Worm (Caenorhabditis elegans) whole organism, L1 larva: ENCODE data around the gene nhr-115.
"Not testable (repeated sequence)": the region's sequence is repeated elsewhere in the genome, so short reads cannot be mapped to it uniquely, and the experiment has no call there.

ENCODE experiments used
- C16A3.4 ChIP-seq: fragments of 150-350 bp; optimal IDR thresholded peaks from 2 replicates; lab custom pipeline; 2014; ENCODE audit warnings: missing biosample characterization, missing genetic modification characterization
- C34B4.2 ChIP-seq: sonication (generic microtip); optimal IDR thresholded peaks from 2 replicates; lab custom pipeline; 2017; ENCODE audit warnings: mild to moderate bottlenecking, missing genetic modification characterization, missing compliant biosample characterization
- F16B12.6 ChIP-seq: fragments of 150-350 bp; optimal IDR thresholded peaks from 2 replicates; lab custom pipeline; 2014; ENCODE audit warnings: missing biosample characterization, missing genetic modification characterization
- Y116A8C.19 ChIP-seq: sonication (generic microtip); optimal IDR thresholded peaks from 2 replicates; lab custom pipeline; 2016; ENCODE audit warnings: missing compliant biosample characterization, missing genetic modification characterization, borderline replicate concordance
- ama-1 ChIP-seq: fragments of 150-350 bp; optimal IDR thresholded peaks from 2 replicates; lab custom pipeline; 2014
- ceh-63 ChIP-seq: fragments of 200-800 bp; sonication (Bioruptor generic); optimal IDR thresholded peaks from 2 replicates; lab custom pipeline; 2018; ENCODE audit warnings: mild to moderate bottlenecking, missing genetic modification characterization, missing compliant biosample characterization
- ceh-88 ChIP-seq: fragments of 200-800 bp; sonication (Bioruptor generic); IDR thresholded peaks from 2 replicates; pipeline ENCODE4 v1.3.6; 2022; ENCODE audit warnings: missing genetic modification characterization, missing compliant biosample characterization
- dsc-1 ChIP-seq: sonication (generic microtip); optimal IDR thresholded peaks from 2 replicates; lab custom pipeline; 2016; ENCODE audit warnings: mild to moderate bottlenecking, missing genetic modification characterization, missing compliant biosample characterization
- efl-1 ChIP-seq, 4 experiments: fragments of 150-350 bp; optimal IDR thresholded peaks in 3 of 4; peaks in 1 of 4; 1 replicate in 1 of 4; 2 replicates in 3 of 4; lab custom pipeline; 2014; ENCODE audit warnings: missing biosample characterization in 2 of 4, missing genetic modification characterization in 2 of 4, missing genetic modification reagents in 2 of 4
- elt-2 ChIP-seq: sonication (generic microtip); optimal IDR thresholded peaks from 2 replicates; lab custom pipeline; 2016; ENCODE audit warnings: missing genetic modification characterization, mild to moderate bottlenecking, inconsistent platforms, missing compliant biosample characterization, missing genetic modification reagents
- elt-3 ChIP-seq, 6 experiments: fragments of 150-350 bp in 1 of 6; sonication (generic microtip); optimal IDR thresholded peaks; 2 replicates each; lab custom pipeline; 2017 to 2018; ENCODE audit warnings: missing biosample characterization in 6 of 6, missing genetic modification characterization in 6 of 6, inconsistent platforms in 1 of 6
- fkh-10 ChIP-seq: sonication (generic microtip); optimal IDR thresholded peaks from 2 replicates; lab custom pipeline; 2017; ENCODE audit warnings: missing biosample characterization, missing genetic modification reagents, missing genetic modification characterization
- fkh-4 ChIP-seq: sonication (generic microtip); optimal IDR thresholded peaks from 2 replicates; lab custom pipeline; 2016; ENCODE audit warnings: missing compliant biosample characterization, missing genetic modification characterization, borderline replicate concordance
- hpl-2 ChIP-seq: fragments of 150-350 bp; optimal IDR thresholded peaks from 2 replicates; lab custom pipeline; 2014; ENCODE audit warnings: missing biosample characterization, missing genetic modification reagents, missing genetic modification characterization
- isw-1 ChIP-seq: fragments of 200-800 bp; sonication (Bioruptor generic); IDR thresholded peaks from 2 replicates; pipeline ENCODE4 v1.3.6; 2022; ENCODE audit warnings: missing genetic modification characterization, missing compliant biosample characterization
- lin-14 ChIP-seq: fragments of 200-800 bp; sonication (Bioruptor generic); optimal IDR thresholded peaks from 2 replicates; lab custom pipeline; 2018; ENCODE audit warnings: mild to moderate bottlenecking, missing genetic modification characterization, moderate library complexity, missing compliant biosample characterization
- lin-35 ChIP-seq, 2 experiments: fragments of 150-350 bp; optimal IDR thresholded peaks; 2 replicates each; lab custom pipeline; 2014; ENCODE audit warnings: missing biosample characterization in 2 of 2, missing genetic modification characterization in 2 of 2, missing genetic modification reagents in 2 of 2
- lir-3 ChIP-seq: sonication (generic microtip); optimal IDR thresholded peaks from 2 replicates; lab custom pipeline; 2016; ENCODE audit warnings: mild to moderate bottlenecking, missing genetic modification characterization, moderate library complexity, missing compliant biosample characterization; ENCODE audit not compliant: poor library complexity
- mab-9 ChIP-seq: fragments of 200-800 bp; sonication (Bioruptor generic); IDR thresholded peaks from 2 replicates; pipeline ENCODE4 v1.3.6; 2022; ENCODE audit warnings: missing genetic modification reagents, missing genetic modification characterization, missing compliant biosample characterization
- mdl-1 ChIP-seq, 2 experiments: fragments of 150-350 bp; optimal IDR thresholded peaks; 2 replicates each; lab custom pipeline; 2014 to 2017; ENCODE audit warnings: missing biosample characterization in 2 of 2, missing genetic modification characterization in 2 of 2, inconsistent platforms in 1 of 2
- nhr-11 ChIP-seq: fragments of 150-350 bp; optimal IDR thresholded peaks from 2 replicates; lab custom pipeline; 2014; ENCODE audit warnings: missing biosample characterization, missing genetic modification characterization
- nhr-19 ChIP-seq: fragments of 200-800 bp; sonication (Bioruptor generic); conservative IDR thresholded peaks from 2 replicates; pipeline ENCODE4 v1.3.6; 2022; ENCODE audit warnings: missing genetic modification characterization, missing compliant biosample characterization
- nhr-20 ChIP-seq: sonication (generic microtip); optimal IDR thresholded peaks from 2 replicates; lab custom pipeline; 2016; ENCODE audit warnings: mild to moderate bottlenecking, missing genetic modification characterization, missing compliant biosample characterization
- nhr-71 ChIP-seq: sonication (generic microtip); optimal IDR thresholded peaks from 2 replicates; lab custom pipeline; 2016; ENCODE audit warnings: mild to moderate bottlenecking, missing genetic modification characterization, moderate library complexity, missing compliant biosample characterization
- nhr-76 ChIP-seq: sonication (generic microtip); optimal IDR thresholded peaks from 2 replicates; lab custom pipeline; 2017; ENCODE audit warnings: missing biosample characterization, missing genetic modification characterization
- nhr-84 ChIP-seq: sonication (generic microtip); optimal IDR thresholded peaks from 2 replicates; lab custom pipeline; 2017; ENCODE audit warnings: missing biosample characterization, missing genetic modification characterization
- pqm-1 ChIP-seq: sonication (generic microtip); optimal IDR thresholded peaks from 3 replicates; lab custom pipeline; 2017; ENCODE audit warnings: missing biosample characterization, missing genetic modification characterization
- snpc-4 ChIP-seq: fragments of 150-350 bp; optimal IDR thresholded peaks from 2 replicates; lab custom pipeline; 2014; ENCODE audit warnings: missing biosample characterization, missing genetic modification characterization
- sptf-1 ChIP-seq: fragments of 150-350 bp; optimal IDR thresholded peaks from 2 replicates; lab custom pipeline; 2014; ENCODE audit warnings: missing biosample characterization, missing genetic modification characterization
- tlp-1 ChIP-seq: fragments of 150-350 bp; optimal IDR thresholded peaks from 2 replicates; lab custom pipeline; 2014; ENCODE audit warnings: missing biosample characterization, missing genetic modification characterization
- unc-62 ChIP-seq: fragments of 150-350 bp; optimal IDR thresholded peaks from 2 replicates; lab custom pipeline; 2014; ENCODE audit warnings: missing biosample characterization, missing genetic modification reagents, missing genetic modification characterization
- vab-15 ChIP-seq: sonication (generic microtip); optimal IDR thresholded peaks from 2 replicates; lab custom pipeline; 2017; ENCODE audit warnings: missing genotype, mild to moderate bottlenecking, missing genetic modification characterization, missing compliant biosample characterization
- ztf-4 ChIP-seq: fragments of 150-350 bp; optimal IDR thresholded peaks from 2 replicates; lab custom pipeline; 2014; ENCODE audit warnings: missing biosample characterization, missing genetic modification characterization

The nhr-115 gene

ce11 chrV:2326378-2326777 lies 34.0 kb downstream of the nhr-115 start, which contains the start of gene pud-4:
TSS of gene pud-4 (plus strand) at chrV:2326678.
- TF ChIP-seq nhr-71 (tag; lab: Kevin White, UChicago) (no peak), nhr-20 (no peak), lir-3 (no peak), Y116A8C.19 (tag; lab: Kevin White, UChicago) (no peak), mab-9 (GFP tag; lab: Robert Waterston, UW) (no peak), ceh-63 (GFP tag; lab: Kevin White, UChicago) (no peak), ceh-88 (GFP tag; lab: Robert Waterston, UW) (no peak), F16B12.6 (tag; lab: Kevin White, UChicago) (no peak), ztf-4 (no peak), nhr-11 (no peak)

- TF ChIP-seq nhr-20 (peak; percentile 30), efl-1 (optimal IDR thresholded peaks at IDR 0.05; lab: Kevin White, UChicago) (no peak), efl-1 (GFP tag; optimal IDR thresholded peaks at IDR 0.05 in 1 of 2; lab: Kevin White, UChicago) (peak in 1 of 2 experiments; percentile 64), lin-14 (peak; percentile 36), elt-3 (tag; optimal IDR thresholded peaks at IDR 0.05; lab: Kevin White, UChicago) (peak in 1 of 6 experiments; percentile 25), lin-35 (GFP tag; optimal IDR thresholded peaks at IDR 0.05; lab: Kevin White, UChicago) (peak in 1 of 2 experiments; percentile 15), fkh-4 (no peak), C16A3.4 (tag; lab: Kevin White, UChicago) (no peak), nhr-71 (tag; lab: Kevin White, UChicago) (peak; percentile 56), elt-2 (tag; lab: Kevin White, UChicago) (peak; percentile 98), tlp-1 (tag; lab: Kevin White, UChicago) (peak; percentile 74)
Observed at ce11 chrV:2327124-2327523, 34.8 kb downstream of the nhr-115 start.

ce11 chrV:2330129-2330528 lies 37.8 kb downstream of the nhr-115 start, which contains the start of gene pud-1.1:
TSS of gene pud-1.1 (plus strand) at chrV:2330429.
- TF ChIP-seq mab-9 (GFP tag; lab: Robert Waterston, UW); nhr-76 (tag; lab: Kevin White, UChicago); pqm-1 (tag; lab: Kevin White, UChicago): not testable (repeated sequence)
- TF ChIP-seq, all 84 proteins: peak for 0; not testable (repeated sequence) for 84

ce11 chrV:2331616-2332015 lies 39.3 kb downstream of the nhr-115 start, which contains the start of gene irld-32:
TSS of gene irld-32 (plus strand) at chrV:2331916.
- not testable (repeated sequence) for TF ChIP-seq tlp-1 (tag; lab: Kevin White, UChicago); ama-1 (lab: Kevin White, UChicago); sptf-1 (tag; lab: Kevin White, UChicago)

ce11 chrV:2336151-2336550 lies 43.8 kb downstream of the nhr-115 start, which contains the start of gene irld-28:
TSS of gene irld-28 (minus strand) at chrV:2336251.
- no peak for TF ChIP-seq fkh-10 (GFP tag; lab: Kevin White, UChicago)
- no peak for TF ChIP-seq efl-1 (optimal IDR thresholded peaks at IDR 0.05; lab: Kevin White, UChicago)
- peak in 1 of 2 experiments; percentile 26 for TF ChIP-seq efl-1 (GFP tag; optimal IDR thresholded peaks at IDR 0.05 in 1 of 2; lab: Kevin White, UChicago)
- TF ChIP-seq mdl-1 (tag; optimal IDR thresholded peaks at IDR 0.05; lab: Kevin White, UChicago), result no peak

- no peak for TF ChIP-seq hpl-2 (GFP tag; lab: Kevin White, UChicago)
- no peak for TF ChIP-seq snpc-4
- no peak for TF ChIP-seq ceh-63 (GFP tag; lab: Kevin White, UChicago)
- TF ChIP-seq dsc-1 (tag; lab: Kevin White, UChicago), result no peak
- no peak for TF ChIP-seq unc-62
- TF ChIP-seq mdl-1 (tag; optimal IDR thresholded peaks at IDR 0.05; lab: Kevin White, UChicago), result no peak
- TF ChIP-seq nhr-19 (GFP tag; lab: Robert Waterston, UW), result no peak
- no peak for TF ChIP-seq nhr-84
- TF ChIP-seq vab-15 (tag; lab: Kevin White, UChicago), result no peak
- TF ChIP-seq isw-1 (GFP tag; lab: Robert Waterston, UW), result no peak
- TF ChIP-seq C34B4.2 (tag; lab: Kevin White, UChicago), result no peak
- no peak for TF ChIP-seq efl-1 (optimal IDR thresholded peaks at IDR 0.05; lab: Kevin White, UChicago)
- no peak for TF ChIP-seq efl-1 (GFP tag; optimal IDR thresholded peaks at IDR 0.05 in 1 of 2; lab: Kevin White, UChicago)
Observed at ce11 chrV:2338538-2338937, 46.2 kb downstream of the nhr-115 start, which contains the start of gene irld-29. TSS of gene irld-29 (minus strand) at chrV:2338638.
